Worm (Caenorhabditis elegans): Measurements from ENCODE around the gene C54G7.1.

The C54G7.1 gene

DNA sequence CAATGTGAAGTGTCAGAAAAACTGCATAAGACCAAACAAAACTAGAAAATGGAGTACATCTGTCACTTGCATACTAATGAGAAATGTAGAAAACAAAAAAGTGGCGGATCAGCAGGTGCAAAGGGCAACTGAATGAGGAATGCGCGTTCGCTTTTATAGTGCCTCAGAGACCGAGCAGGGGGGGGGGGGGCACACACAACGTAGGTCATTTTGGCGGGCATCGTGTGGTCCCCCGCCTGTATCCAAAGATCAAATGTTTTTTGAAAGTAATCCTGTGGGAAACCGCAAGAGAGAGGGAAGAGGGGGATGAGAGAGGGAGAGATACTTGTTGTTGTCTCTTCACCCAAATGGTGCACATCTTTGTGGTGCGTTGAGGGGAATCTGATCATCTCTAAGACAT, 25.4 kb upstream of the C54G7.1 start:
- TF ChIP-seq ceh-34 (tag; optimal IDR thresholded peaks at IDR 0.05) (peak; percentile 24), tbx-2 (tag; optimal IDR thresholded peaks at IDR 0.05) (peak; percentile 27), npax-4 (tag; optimal IDR thresholded peaks at IDR 0.05) (no peak), ref-2 (tag; optimal IDR thresholded peaks at IDR 0.05) (peak; percentile 10), ceh-31 (tag; optimal IDR thresholded peaks at IDR 0.05) (peak; percentile 49), pag-3 (tag; optimal IDR thresholded peaks at IDR 0.05; ENCODE audit: borderline replicate concordance) (no peak), hlh-6 (tag; optimal IDR thresholded peaks at IDR 0.05) (peak; percentile 74), fkh-6 (tag; optimal IDR thresholded peaks at IDR 0.05) (peak; percentile 14), unc-42 (tag; optimal IDR thresholded peaks at IDR 0.05) (peak; percentile 31), T23F11.4 (GFP tag; optimal IDR thresholded peaks at IDR 0.05) (no peak)

ce11 chrX:5519567-5519966, 24.2 kb upstream of the C54G7.1 start:
- TF ChIP-seq unc-42 (tag; optimal IDR thresholded peaks at IDR 0.05) (peak; percentile 96), F13H6.1 (tag; optimal IDR thresholded peaks at IDR 0.05) (no peak), tbx-7 (tag; optimal IDR thresholded peaks at IDR 0.05) (no peak), dmd-4 (tag; optimal IDR thresholded peaks at IDR 0.05; ENCODE audit: borderline replicate concordance) (no peak), pros-1 (tag; optimal IDR thresholded peaks at IDR 0.05) (no peak), ceh-31 (tag; optimal IDR thresholded peaks at IDR 0.05) (peak; percentile 56)

ce11 chrX:5522769-5523601, 20.8 kb upstream of the C54G7.1 start, which contains the start of gene mboa-3:
Gene mboa-3 (minus strand): TSS chrX:5522819.
- TF ChIP-seq elt-2 (tag; optimal IDR thresholded peaks at IDR 0.05): peak; percentile 43
- no peak for TF ChIP-seq C08G9.2 (tag; optimal IDR thresholded peaks at IDR 0.05)

DNA sequence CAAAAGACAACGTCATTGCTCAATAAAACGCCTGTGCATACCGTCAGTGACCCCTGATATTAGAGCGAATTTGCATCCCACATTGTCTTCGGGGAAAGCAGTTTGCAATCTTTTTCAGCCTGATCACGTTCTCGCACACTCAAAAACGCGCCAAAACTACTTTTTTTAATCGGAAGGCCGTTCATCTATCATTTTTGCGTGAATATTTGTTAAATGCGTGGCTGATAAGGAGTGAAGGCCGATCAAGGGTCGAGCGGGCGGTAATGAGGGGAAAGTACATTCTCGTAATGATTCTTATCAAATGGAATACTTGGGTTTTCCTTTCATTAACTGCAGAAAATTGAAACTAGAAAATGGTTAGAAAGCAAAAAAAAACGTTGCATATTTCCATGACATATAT, 19.5 kb upstream of the C54G7.1 start:
- no peak for TF ChIP-seq sox-2 (GFP tag; IDR thresholded peaks at IDR 0.05)
- no peak for TF ChIP-seq sox-4 (tag; optimal IDR thresholded peaks at IDR 0.05)
- no peak for TF ChIP-seq dmd-4 (tag; optimal IDR thresholded peaks at IDR 0.05; ENCODE audit: borderline replicate concordance)
- no peak for TF ChIP-seq ceh-18 (tag; optimal IDR thresholded peaks at IDR 0.05)
- no peak for TF ChIP-seq ceh-45 (GFP tag; IDR thresholded peaks at IDR 0.05)
- TF ChIP-seq K02D7.2 (tag; optimal IDR thresholded peaks at IDR 0.05): no peak

DNA sequence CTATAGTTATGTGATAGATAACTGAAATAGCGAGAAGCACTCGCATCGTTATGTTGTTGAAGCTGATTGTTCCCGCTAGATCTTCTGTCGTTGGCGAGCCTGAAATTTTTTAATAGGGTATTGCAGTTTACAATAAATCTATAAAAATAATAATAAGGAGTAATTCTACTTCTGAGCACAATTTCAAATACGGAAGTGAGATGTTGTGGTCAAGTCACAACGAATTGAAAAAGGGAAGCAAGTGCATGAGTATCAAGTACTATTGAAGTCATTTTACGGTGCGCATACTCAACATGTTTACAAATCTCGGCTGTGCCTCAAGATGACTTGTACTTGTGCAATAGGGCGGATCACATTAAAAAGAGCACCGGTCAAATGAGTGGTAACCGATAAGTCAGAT, 5.3 kb upstream of the C54G7.1 start, which contains the start of gene lgx-1:
lgx-1 (minus strand) TSS at position 101 of the 400 bp plus-strand sequence.
- no peak for TF ChIP-seq npax-4 (tag; optimal IDR thresholded peaks at IDR 0.05)
- no peak for TF ChIP-seq unc-42 (tag; optimal IDR thresholded peaks at IDR 0.05)
- TF ChIP-seq pha-4 (tag; optimal IDR thresholded peaks at IDR 0.05): no peak
- TF ChIP-seq T23F11.4 (GFP tag; optimal IDR thresholded peaks at IDR 0.05): no peak
- no peak for TF ChIP-seq madf-2 (tag; optimal IDR thresholded peaks at IDR 0.05)
- TF ChIP-seq ceh-45 (GFP tag; IDR thresholded peaks at IDR 0.05): no peak
- TF ChIP-seq ceh-34 (tag; optimal IDR thresholded peaks at IDR 0.05): no peak
- TF ChIP-seq mec-3 (tag; optimal IDR thresholded peaks at IDR 0.05; ENCODE audit: borderline replicate concordance): no peak
- no peak for TF ChIP-seq ceh-6 (GFP tag; optimal IDR thresholded peaks at IDR 0.05)
- no peak for TF ChIP-seq elt-4 (tag; optimal IDR thresholded peaks at IDR 0.05)
- no peak for TF ChIP-seq pax-1 (tag; optimal IDR thresholded peaks at IDR 0.05)
- no peak for TF ChIP-seq ceh-31 (tag; optimal IDR thresholded peaks at IDR 0.05)
- TF ChIP-seq nhr-232 (tag; optimal IDR thresholded peaks at IDR 0.05): no peak
- no peak for TF ChIP-seq gmeb-2 (tag; optimal IDR thresholded peaks at IDR 0.05)
- TF ChIP-seq lim-6 (tag; optimal IDR thresholded peaks at IDR 0.05): no peak
- TF ChIP-seq ceh-14 (tag; optimal IDR thresholded peaks at IDR 0.05): no peak
- no peak for TF ChIP-seq dmd-4 (tag; optimal IDR thresholded peaks at IDR 0.05; ENCODE audit: borderline replicate concordance)

ce11 chrX:5547828-5548227, 4.1 kb downstream of the C54G7.1 start:
- TF ChIP-seq eyg-1 (tag; optimal IDR thresholded peaks at IDR 0.05) (no peak), K02D7.2 (tag; optimal IDR thresholded peaks at IDR 0.05) (no peak), tbx-7 (tag; optimal IDR thresholded peaks at IDR 0.05) (no peak), tbx-2 (tag; optimal IDR thresholded peaks at IDR 0.05) (no peak), dve-1 (tag; optimal IDR thresholded peaks at IDR 0.05) (no peak), mec-3 (tag; optimal IDR thresholded peaks at IDR 0.05; ENCODE audit: borderline replicate concordance) (no peak), elt-4 (tag; optimal IDR thresholded peaks at IDR 0.05) (no peak), T23F11.4 (GFP tag; optimal IDR thresholded peaks at IDR 0.05) (no peak), hlh-8 (tag; optimal IDR thresholded peaks at IDR 0.05) (no peak), npax-4 (tag; optimal IDR thresholded peaks at IDR 0.05) (no peak), sox-4 (tag; optimal IDR thresholded peaks at IDR 0.05) (no peak), nhr-11 (tag; optimal IDR thresholded peaks at IDR 0.05) (no peak), unc-86 (tag; optimal IDR thresholded peaks at IDR 0.05) (no peak), ceh-22 (tag; optimal IDR thresholded peaks at IDR 0.05) (no peak), unc-3 (GFP tag; conservative IDR thresholded peaks at IDR 0.05) (no peak), unc-3 (tag; optimal IDR thresholded peaks at IDR 0.05) (no peak), lim-6 (tag; optimal IDR thresholded peaks at IDR 0.05) (no peak), ceh-6 (GFP tag; optimal IDR thresholded peaks at IDR 0.05) (no peak), ref-2 (tag; optimal IDR thresholded peaks at IDR 0.05) (no peak), sdc-2 (tag; optimal IDR thresholded peaks at IDR 0.05) (no peak)

All from whole organism, late embryonic.